Worm (Caenorhabditis elegans) whole organism, late embryonic: ENCODE data around the gene nas-25.

ENCODE experiments used
- C38D4.7 ChIP-seq: fragments of 200-800 bp; sonication (Bioruptor generic); optimal IDR thresholded peaks from 2 replicates; lab custom pipeline; 2018; ENCODE audit warnings: mild to moderate bottlenecking, missing genetic modification characterization, moderate library complexity, missing compliant biosample characterization
- T23F11.4 ChIP-seq: fragments of 200-800 bp; sonication (Bioruptor generic); optimal IDR thresholded peaks from 2 replicates; lab custom pipeline; 2018; ENCODE audit warnings: mild to moderate bottlenecking, missing genetic modification characterization, missing compliant biosample characterization
- Y22D7AL.16 ChIP-seq: sonication (generic microtip); optimal IDR thresholded peaks from 2 replicates; lab custom pipeline; 2016; ENCODE audit warnings: missing genetic modification characterization, missing compliant biosample characterization
- ahr-1 ChIP-seq: sonication (generic microtip); optimal IDR thresholded peaks from 2 replicates; lab custom pipeline; 2016; ENCODE audit warnings: missing genetic modification characterization, missing compliant biosample characterization
- ama-1 ChIP-seq: fragments of 150-350 bp; optimal IDR thresholded peaks from 2 replicates; lab custom pipeline; 2014
- ceh-14 ChIP-seq: sonication (generic microtip); optimal IDR thresholded peaks from 2 replicates; lab custom pipeline; 2016; ENCODE audit warnings: missing genotype, missing genetic modification characterization, missing compliant biosample characterization
- ceh-18 ChIP-seq: sonication (generic microtip); optimal IDR thresholded peaks from 2 replicates; lab custom pipeline; 2016; ENCODE audit warnings: missing genetic modification characterization, missing compliant biosample characterization
- ceh-2 ChIP-seq: sonication (generic microtip); optimal IDR thresholded peaks from 2 replicates; lab custom pipeline; 2016; ENCODE audit warnings: missing genotype, missing genetic modification characterization, missing compliant biosample characterization
- ceh-31 ChIP-seq: sonication (generic microtip); optimal IDR thresholded peaks from 2 replicates; lab custom pipeline; 2016; ENCODE audit warnings: missing genetic modification characterization, missing compliant biosample characterization
- ceh-34 ChIP-seq: sonication (generic microtip); optimal IDR thresholded peaks from 2 replicates; lab custom pipeline; 2016; ENCODE audit warnings: mild to moderate bottlenecking, missing genetic modification characterization, missing compliant biosample characterization
- ceh-45 ChIP-seq: fragments of 200-800 bp; sonication (Bioruptor generic); IDR thresholded peaks from 2 replicates; pipeline ENCODE4 v1.3.6; 2022; ENCODE audit warnings: missing genetic modification reagents, missing genetic modification characterization, missing compliant biosample characterization
- ceh-48 ChIP-seq: sonication (generic microtip); optimal IDR thresholded peaks from 2 replicates; lab custom pipeline; 2016; ENCODE audit warnings: missing genetic modification characterization, inconsistent platforms, missing compliant biosample characterization
- ceh-9 ChIP-seq: sonication (generic microtip); optimal IDR thresholded peaks from 2 replicates; lab custom pipeline; 2016; ENCODE audit warnings: mild to moderate bottlenecking, missing genetic modification characterization, inconsistent platforms, missing compliant biosample characterization
- dmd-4 ChIP-seq: sonication (generic microtip); optimal IDR thresholded peaks from 2 replicates; lab custom pipeline; 2016; ENCODE audit warnings: borderline replicate concordance, missing genetic modification characterization, missing compliant biosample characterization
- dve-1 ChIP-seq: sonication (generic microtip); optimal IDR thresholded peaks from 2 replicates; lab custom pipeline; 2017; ENCODE audit warnings: antibody characterized with exemption, mild to moderate bottlenecking, missing genetic modification characterization, missing compliant biosample characterization
- elt-2 ChIP-seq: sonication (generic microtip); optimal IDR thresholded peaks from 2 replicates; lab custom pipeline; 2016; ENCODE audit warnings: missing genetic modification reagents, missing genetic modification characterization, missing compliant biosample characterization
- elt-4 ChIP-seq: sonication (generic microtip); optimal IDR thresholded peaks from 2 replicates; lab custom pipeline; 2016; ENCODE audit warnings: missing genetic modification characterization, missing compliant biosample characterization
- fax-1 ChIP-seq: sonication (generic microtip); optimal IDR thresholded peaks from 2 replicates; lab custom pipeline; 2016; ENCODE audit warnings: missing genotype, missing genetic modification characterization, missing compliant biosample characterization
- fkh-10 ChIP-seq: fragments of 150-350 bp; optimal IDR thresholded peaks from 2 replicates; lab custom pipeline; 2014; ENCODE audit warnings: missing biosample characterization, missing genetic modification reagents, missing genetic modification characterization
- hlh-30 ChIP-seq: sonication (generic microtip); optimal IDR thresholded peaks from 2 replicates; lab custom pipeline; 2017; ENCODE audit warnings: antibody characterized with exemption, missing genetic modification characterization, missing compliant biosample characterization; ENCODE audit not compliant: insufficient read depth
- hlh-8 ChIP-seq: sonication (generic microtip); optimal IDR thresholded peaks from 2 replicates; lab custom pipeline; 2016; ENCODE audit warnings: missing genotype, missing genetic modification characterization, missing compliant biosample characterization
- mec-3 ChIP-seq: sonication (generic microtip); optimal IDR thresholded peaks from 2 replicates; lab custom pipeline; 2016; ENCODE audit warnings: borderline replicate concordance, missing genetic modification characterization, missing compliant biosample characterization
- nfya-1 ChIP-seq: sonication (generic microtip); optimal IDR thresholded peaks from 2 replicates; lab custom pipeline; 2017; ENCODE audit warnings: missing genetic modification characterization, mild to moderate bottlenecking, missing compliant biosample characterization, antibody characterized with exemption, moderate library complexity
- nhr-11 ChIP-seq: fragments of 150-350 bp; optimal IDR thresholded peaks from 2 replicates; lab custom pipeline; 2014; ENCODE audit warnings: missing biosample characterization, missing genetic modification characterization
- npax-4 ChIP-seq: sonication (generic microtip); optimal IDR thresholded peaks from 2 replicates; lab custom pipeline; 2016; ENCODE audit warnings: missing genetic modification characterization, missing compliant biosample characterization
- odd-2 ChIP-seq: sonication (generic microtip); optimal IDR thresholded peaks from 2 replicates; lab custom pipeline; 2017; ENCODE audit warnings: antibody characterized with exemption, mild to moderate bottlenecking, missing genetic modification characterization, missing compliant biosample characterization
- pax-1 ChIP-seq: fragments of 150-350 bp; optimal IDR thresholded peaks from 2 replicates; lab custom pipeline; 2014; ENCODE audit warnings: missing biosample characterization, missing genetic modification characterization
- pha-4 ChIP-seq: fragments of 150-350 bp; optimal IDR thresholded peaks from 2 replicates; lab custom pipeline; 2018; ENCODE audit warnings: missing biosample characterization, missing genetic modification reagents, missing genetic modification characterization
- pqm-1 ChIP-seq: sonication (generic microtip); optimal IDR thresholded peaks from 2 replicates; lab custom pipeline; 2016; ENCODE audit warnings: missing genetic modification characterization, missing compliant biosample characterization
- ref-2 ChIP-seq: sonication (generic microtip); optimal IDR thresholded peaks from 2 replicates; lab custom pipeline; 2016; ENCODE audit warnings: missing genetic modification characterization, missing compliant biosample characterization
- sox-4 ChIP-seq: sonication (generic microtip); optimal IDR thresholded peaks from 2 replicates; lab custom pipeline; 2017; ENCODE audit warnings: mild to moderate bottlenecking, missing genetic modification characterization, inconsistent platforms, missing compliant biosample characterization
- syd-9 ChIP-seq: sonication (generic microtip); optimal IDR thresholded peaks from 2 replicates; lab custom pipeline; 2016; ENCODE audit warnings: mild to moderate bottlenecking, missing genetic modification characterization, moderate library complexity, missing compliant biosample characterization
- tbx-2 ChIP-seq: sonication (generic microtip); optimal IDR thresholded peaks from 2 replicates; lab custom pipeline; 2016; ENCODE audit warnings: missing genetic modification characterization, missing compliant biosample characterization
- tbx-7 ChIP-seq: sonication (generic microtip); optimal IDR thresholded peaks from 2 replicates; lab custom pipeline; 2016; ENCODE audit warnings: missing genotype, missing genetic modification characterization, missing compliant biosample characterization
- unc-86 ChIP-seq: sonication (generic microtip); optimal IDR thresholded peaks from 2 replicates; lab custom pipeline; 2016; ENCODE audit warnings: missing genetic modification characterization, missing compliant biosample characterization
- zip-5 ChIP-seq: sonication (generic microtip); optimal IDR thresholded peaks from 2 replicates; lab custom pipeline; 2016; ENCODE audit warnings: missing genetic modification characterization, missing compliant biosample characterization
- ztf-16 ChIP-seq: sonication (generic microtip); optimal IDR thresholded peaks from 2 replicates; lab custom pipeline; 2017; ENCODE audit warnings: missing genetic modification characterization, missing compliant biosample characterization

nas-25 gene

DNA sequence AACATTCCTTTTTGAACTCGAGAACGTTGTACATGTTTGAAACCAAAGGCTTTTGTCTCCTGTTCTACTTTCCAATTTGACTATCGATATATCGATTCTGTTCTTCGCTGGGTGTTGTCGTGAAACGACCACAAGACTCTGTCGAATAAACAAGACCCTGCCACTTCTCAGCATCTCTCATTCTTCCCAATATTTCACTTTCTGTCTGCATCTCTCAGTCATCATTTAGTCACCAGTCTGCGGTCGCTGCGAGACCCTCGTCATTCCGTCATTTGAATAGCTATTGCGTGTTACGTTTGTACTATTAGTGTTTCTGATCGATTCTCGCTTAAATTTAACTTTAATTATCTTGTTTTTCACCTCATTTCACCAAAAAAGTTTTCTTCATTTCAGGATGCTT is 38.5 kb upstream of the nas-25 start (continued):
- TF ChIP-seq ref-2 (tag; lab: Kevin White, UChicago) (peak; percentile 50), pha-4 (tag; lab: Kevin White, UChicago) (no peak), npax-4 (tag; lab: Kevin White, UChicago) (no peak), sox-4 (no peak), ceh-14 (tag; lab: Kevin White, UChicago) (peak; percentile 67), ceh-18 (tag; lab: Kevin White, UChicago) (peak; percentile 88), elt-4 (tag; lab: Kevin White, UChicago) (no peak), ceh-9 (tag; lab: Kevin White, UChicago) (no peak), odd-2 (no peak), ceh-48 (peak; percentile 91), ceh-34 (tag; lab: Kevin White, UChicago) (peak; percentile 66), nhr-11 (tag; lab: Kevin White, UChicago) (no peak), ama-1 (lab: Kevin White, UChicago) (peak; percentile 55), hlh-30 (tag; lab: Kevin White, UChicago) (peak; percentile 100), ceh-2 (peak; percentile 66), syd-9 (no peak), ztf-16 (tag; lab: Kevin White, UChicago) (peak; percentile 13), tbx-2 (tag; lab: Kevin White, UChicago) (peak; percentile 50), tbx-7 (tag; lab: Kevin White, UChicago) (no peak), dve-1 (tag; lab: Kevin White, UChicago) (peak; percentile 75), mec-3 (tag; lab: Kevin White, UChicago) (no peak), fkh-10 (GFP tag; lab: Kevin White, UChicago) (peak; percentile 11), hlh-8 (tag; lab: Kevin White, UChicago) (no peak), ahr-1 (tag; lab: Kevin White, UChicago) (no peak), nfya-1 (peak; percentile 94)

- TF ChIP-seq Y22D7AL.16 (tag; lab: Kevin White, UChicago) (no peak), pax-1 (tag; lab: Kevin White, UChicago) (no peak), unc-86 (tag; lab: Kevin White, UChicago) (no peak), fkh-10 (GFP tag; lab: Kevin White, UChicago) (no peak), ceh-18 (tag; lab: Kevin White, UChicago) (no peak), odd-2 (no peak), ceh-31 (tag; lab: Kevin White, UChicago) (no peak), tbx-7 (tag; lab: Kevin White, UChicago) (no peak), hlh-30 (tag; lab: Kevin White, UChicago) (no peak), dmd-4 (tag; lab: Kevin White, UChicago) (no peak), C38D4.7 (GFP tag; lab: Kevin White, UChicago) (no peak), T23F11.4 (no peak), ref-2 (tag; lab: Kevin White, UChicago) (no peak), fax-1 (no peak), zip-5 (tag; lab: Kevin White, UChicago) (no peak), ceh-34 (tag; lab: Kevin White, UChicago) (no peak)
Measured at ce11 chrII:8788752-8789151, 37.1 kb upstream of the nas-25 start.

- TF ChIP-seq sox-4 = no peak
- peak; percentile 75 for TF ChIP-seq ama-1 (lab: Kevin White, UChicago)
- 0 out of 2 replicates have a peak, but pooled peaks have one; percentile 12 for TF ChIP-seq ceh-45 (GFP tag; lab: Robert Waterston, UW)
- TF ChIP-seq unc-86 (tag; lab: Kevin White, UChicago) = no peak
- no peak for TF ChIP-seq pqm-1
- peak; percentile 31 for TF ChIP-seq elt-2 (tag; lab: Kevin White, UChicago)
Measured at ce11 chrII:8789828-8790558, 35.9 kb upstream of the nas-25 start, which contains the start of gene F07H5.13. Gene F07H5.13 (plus strand): TSS chrII:8790557.
